Worm (Caenorhabditis elegans): ENCODE measurements around the gene efhd-1.

- TF ChIP-seq nhr-20 (tag; optimal IDR thresholded peaks at IDR 0.05) (no peak), elt-3 (tag; optimal IDR thresholded peaks at IDR 0.05) (no peak), snu-23 (GFP tag; optimal IDR thresholded peaks at IDR 0.05) (no peak), fos-1 (tag; optimal IDR thresholded peaks at IDR 0.05) (no peak), ceh-82 (tag; optimal IDR thresholded peaks at IDR 0.05) (no peak), egl-27 (tag; optimal IDR thresholded peaks at IDR 0.05) (no peak), elt-2 (tag; optimal IDR thresholded peaks at IDR 0.05) (no peak), mep-1 (tag; optimal IDR thresholded peaks at IDR 0.05) (no peak), sptf-1 (tag; optimal IDR thresholded peaks at IDR 0.05) (no peak)
These were observed 47.6 kb downstream of the efhd-1 start, which contains the start of gene Y48B6A.13 for ce11 chrII:14226175-14226574.
